Worm (Caenorhabditis elegans) whole organism, L3 larva: ENCODE data around the gene bmy-1.

Experiments
- R02D3.7 ChIP-seq: fragments of 150-350 bp; optimal IDR thresholded peaks from 2 replicates; lab custom pipeline; 2014; ENCODE audit warnings: missing biosample characterization, missing genetic modification characterization
- ZK546.5 ChIP-seq: sonication (generic microtip); optimal IDR thresholded peaks from 2 replicates; lab custom pipeline; 2017; ENCODE audit warnings: missing biosample characterization, missing genetic modification characterization
- aly-2 ChIP-seq: fragments of 150-350 bp; optimal IDR thresholded peaks from 2 replicates; lab custom pipeline; 2014; ENCODE audit warnings: missing biosample characterization, missing genetic modification characterization
- ama-1 ChIP-seq: fragments of 150-350 bp; optimal IDR thresholded peaks from 2 replicates; lab custom pipeline; 2018
- ceh-16 ChIP-seq: sonication (generic microtip); optimal IDR thresholded peaks from 2 replicates; lab custom pipeline; 2017; ENCODE audit warnings: missing biosample characterization, missing genetic modification characterization
- ceh-28 ChIP-seq: fragments of 150-350 bp; optimal IDR thresholded peaks from 2 replicates; lab custom pipeline; 2014; ENCODE audit warnings: missing biosample characterization, missing genetic modification reagents, missing genetic modification characterization
- ceh-82 ChIP-seq: fragments of 150-350 bp; optimal IDR thresholded peaks from 2 replicates; lab custom pipeline; 2014; ENCODE audit warnings: missing biosample characterization, missing genetic modification characterization
- ceh-9 ChIP-seq: sonication (generic microtip); optimal IDR thresholded peaks from 2 replicates; lab custom pipeline; 2018; ENCODE audit warnings: missing biosample characterization, missing genetic modification characterization
- daf-12 ChIP-seq: fragments of 150-350 bp; optimal IDR thresholded peaks from 2 replicates; lab custom pipeline; 2014; ENCODE audit warnings: missing biosample characterization, missing genetic modification reagents, missing genetic modification characterization
- egl-27 ChIP-seq: sonication (generic microtip); optimal IDR thresholded peaks from 4 replicates; lab custom pipeline; 2017; ENCODE audit warnings: missing biosample characterization, missing genetic modification reagents, missing genetic modification characterization
- egl-5 ChIP-seq: fragments of 150-350 bp; optimal IDR thresholded peaks from 2 replicates; lab custom pipeline; 2017; ENCODE audit warnings: missing biosample characterization, missing genetic modification reagents, missing genetic modification characterization, inconsistent platforms
- elt-1 ChIP-seq: fragments of 150-350 bp; optimal IDR thresholded peaks from 2 replicates; lab custom pipeline; 2014; ENCODE audit warnings: missing biosample characterization, missing genetic modification characterization
- elt-2 ChIP-seq: sonication (generic microtip); optimal IDR thresholded peaks from 2 replicates; lab custom pipeline; 2016; ENCODE audit warnings: missing genetic modification reagents, mild to moderate bottlenecking, missing genetic modification characterization, missing compliant biosample characterization
- elt-3 ChIP-seq, 3 experiments: fragments of 150-350 bp in 1 of 3; sonication (generic microtip) in 2 of 3; optimal IDR thresholded peaks; 2 replicates in 2 of 3; 4 replicates in 1 of 3; lab custom pipeline; 2014 to 2017; ENCODE audit warnings: missing biosample characterization in 3 of 3, missing genetic modification characterization in 3 of 3
- eor-1 ChIP-seq, 2 experiments: fragments of 150-350 bp; optimal IDR thresholded peaks; 2 replicates each; lab custom pipeline; 2014 to 2018; ENCODE audit warnings: missing biosample characterization in 2 of 2, missing genetic modification characterization in 2 of 2
- fkh-10 ChIP-seq: sonication (generic microtip); optimal IDR thresholded peaks from 2 replicates; lab custom pipeline; 2017; ENCODE audit warnings: missing biosample characterization, missing genetic modification reagents, missing genetic modification characterization
- fos-1 ChIP-seq: fragments of 150-350 bp; optimal IDR thresholded peaks from 2 replicates; lab custom pipeline; 2014; ENCODE audit warnings: missing biosample characterization, missing genetic modification characterization
- hmg-11 ChIP-seq: sonication (generic microtip); optimal IDR thresholded peaks from 2 replicates; lab custom pipeline; 2016; ENCODE audit warnings: missing genetic modification characterization, missing compliant biosample characterization
- jun-1 ChIP-seq: fragments of 150-350 bp; optimal IDR thresholded peaks from 2 replicates; lab custom pipeline; 2014; ENCODE audit warnings: missing biosample characterization, missing genetic modification reagents, missing genetic modification characterization
- lin-15B ChIP-seq: fragments of 150-350 bp; optimal IDR thresholded peaks from 2 replicates; lab custom pipeline; 2014; ENCODE audit warnings: missing biosample characterization, missing genetic modification characterization
- lin-39 ChIP-seq: fragments of 150-350 bp; optimal IDR thresholded peaks from 2 replicates; lab custom pipeline; 2018; ENCODE audit warnings: missing biosample characterization, missing genetic modification reagents, missing genetic modification characterization
- lsy-12 ChIP-seq: sonication (generic microtip); optimal IDR thresholded peaks from 2 replicates; lab custom pipeline; 2016; ENCODE audit warnings: mild to moderate bottlenecking, missing genetic modification characterization, missing compliant biosample characterization
- mdl-1 ChIP-seq: fragments of 150-350 bp; optimal IDR thresholded peaks from 2 replicates; lab custom pipeline; 2014; ENCODE audit warnings: missing biosample characterization, missing genetic modification characterization
- mml-1 ChIP-seq: fragments of 150-350 bp; sonication (generic microtip); optimal IDR thresholded peaks from 3 replicates; lab custom pipeline; 2014; ENCODE audit warnings: missing biosample characterization, missing genetic modification characterization
- nfya-1 ChIP-seq: sonication (generic microtip); optimal IDR thresholded peaks from 2 replicates; lab custom pipeline; 2017; ENCODE audit warnings: missing genetic modification characterization, mild to moderate bottlenecking, missing compliant biosample characterization, antibody characterized with exemption, moderate library complexity; ENCODE audit not compliant: insufficient read depth
- nhr-11 ChIP-seq: fragments of 150-350 bp; optimal IDR thresholded peaks from 2 replicates; lab custom pipeline; 2014; ENCODE audit warnings: missing biosample characterization, missing genetic modification characterization
- nhr-12 ChIP-seq: fragments of 150-350 bp; optimal IDR thresholded peaks from 2 replicates; lab custom pipeline; 2014; ENCODE audit warnings: missing biosample characterization, missing genetic modification characterization
- nhr-23 ChIP-seq: fragments of 150-350 bp; optimal IDR thresholded peaks from 2 replicates; lab custom pipeline; 2014; ENCODE audit warnings: missing biosample characterization, missing genetic modification reagents, missing genetic modification characterization
- nhr-237 ChIP-seq: fragments of 150-350 bp; optimal IDR thresholded peaks from 2 replicates; lab custom pipeline; 2014; ENCODE audit warnings: missing biosample characterization, missing genetic modification characterization
- nhr-25 ChIP-seq: sonication (generic microtip); optimal IDR thresholded peaks from 2 replicates; lab custom pipeline; 2017; ENCODE audit warnings: missing biosample characterization, missing genetic modification characterization
- nhr-28 ChIP-seq: fragments of 150-350 bp; optimal IDR thresholded peaks from 2 replicates; lab custom pipeline; 2014; ENCODE audit warnings: missing biosample characterization, missing genetic modification characterization
- nhr-43 ChIP-seq: sonication (generic microtip); optimal IDR thresholded peaks from 2 replicates; lab custom pipeline; 2016; ENCODE audit warnings: mild to moderate bottlenecking, missing genetic modification characterization, missing compliant biosample characterization; ENCODE audit not compliant: poor library complexity, severe bottlenecking
- nhr-67 ChIP-seq: fragments of 150-350 bp; optimal IDR thresholded peaks from 2 replicates; lab custom pipeline; 2014; ENCODE audit warnings: missing biosample characterization, missing genetic modification characterization
- nhr-76 ChIP-seq: fragments of 150-350 bp; sonication (generic microtip); optimal IDR thresholded peaks from 5 replicates; lab custom pipeline; 2014; ENCODE audit warnings: missing biosample characterization, missing genetic modification characterization
- nhr-77 ChIP-seq: fragments of 150-350 bp; optimal IDR thresholded peaks from 2 replicates; lab custom pipeline; 2014; ENCODE audit warnings: missing biosample characterization, missing genetic modification characterization
- pha-4 ChIP-seq: fragments of 150-350 bp; optimal IDR thresholded peaks from 2 replicates; lab custom pipeline; 2014; ENCODE audit warnings: missing biosample characterization, missing genetic modification reagents, missing genetic modification characterization
- pqm-1 ChIP-seq: fragments of 150-350 bp; optimal IDR thresholded peaks from 2 replicates; lab custom pipeline; 2017; ENCODE audit warnings: missing biosample characterization, missing genetic modification characterization, inconsistent platforms
- sea-2 ChIP-seq: fragments of 150-350 bp; sonication (generic microtip); optimal IDR thresholded peaks from 4 replicates; lab custom pipeline; 2014; ENCODE audit warnings: missing biosample characterization, missing genetic modification reagents, missing genetic modification characterization
- skn-1 ChIP-seq: fragments of 150-350 bp; optimal IDR thresholded peaks from 2 replicates; lab custom pipeline; 2014; ENCODE audit warnings: missing biosample characterization, missing genetic modification characterization
- snpc-4 ChIP-seq: fragments of 150-350 bp; optimal IDR thresholded peaks from 2 replicates; lab custom pipeline; 2014; ENCODE audit warnings: missing biosample characterization, missing genetic modification characterization
- tbx-2 ChIP-seq: sonication (generic microtip); optimal IDR thresholded peaks from 2 replicates; lab custom pipeline; 2016; ENCODE audit warnings: mild to moderate bottlenecking, missing genetic modification characterization, missing compliant biosample characterization
- unc-39 ChIP-seq: sonication (generic microtip); optimal IDR thresholded peaks from 4 replicates; lab custom pipeline; 2017; ENCODE audit warnings: missing biosample characterization, missing genetic modification characterization
- unc-62 ChIP-seq: fragments of 150-350 bp; sonication (generic microtip); optimal IDR thresholded peaks from 4 replicates; lab custom pipeline; 2014; ENCODE audit warnings: missing biosample characterization, missing genetic modification reagents, missing genetic modification characterization
- zag-1 ChIP-seq: fragments of 150-350 bp; optimal IDR thresholded peaks from 2 replicates; lab custom pipeline; 2014; ENCODE audit warnings: missing biosample characterization, missing genetic modification characterization
- ztf-11 ChIP-seq: fragments of 150-350 bp; optimal IDR thresholded peaks from 2 replicates; lab custom pipeline; 2014; ENCODE audit warnings: missing biosample characterization, missing genetic modification characterization
- ztf-4 ChIP-seq: fragments of 150-350 bp; optimal IDR thresholded peaks from 2 replicates; lab custom pipeline; 2014; ENCODE audit warnings: missing biosample characterization, missing genetic modification characterization

Gene bmy-1

ce11 chrII:5336035-5336376, 22.5 kb upstream of the bmy-1 start:
- TF ChIP-seq ceh-82 (tag; lab: Kevin White, UChicago) (no peak), mml-1 (tag; lab: Kevin White, UChicago) (no peak), nhr-25 (tag; lab: Kevin White, UChicago) (no peak), lin-15B (tag; lab: Kevin White, UChicago) (peak; percentile 6), nhr-23 (tag; lab: Kevin White, UChicago) (no peak), egl-27 (tag; lab: Kevin White, UChicago) (no peak), snpc-4 (tag; lab: Kevin White, UChicago) (no peak), nhr-237 (tag; lab: Kevin White, UChicago) (no peak), ceh-9 (tag; lab: Kevin White, UChicago) (no peak), aly-2 (tag; lab: Kevin White, UChicago) (no peak), egl-5 (tag; lab: Kevin White, UChicago) (peak; percentile 54), ama-1 (lab: Kevin White, UChicago) (peak; percentile 66), fkh-10 (GFP tag; lab: Kevin White, UChicago) (peak; percentile 68), ceh-16 (tag; lab: Kevin White, UChicago) (no peak), ztf-4 (tag; lab: Kevin White, UChicago) (no peak), nfya-1 (peak; percentile 85), pqm-1 (no peak), elt-1 (tag; lab: Kevin White, UChicago) (no peak), tbx-2 (tag; lab: Kevin White, UChicago) (peak; percentile 46), daf-12 (no peak), sea-2 (peak; percentile 6), zag-1 (tag; lab: Kevin White, UChicago) (peak; percentile 50), lin-39 (tag; lab: Kevin White, UChicago) (peak; percentile 68), skn-1 (tag; lab: Kevin White, UChicago) (no peak), nhr-76 (tag; lab: Kevin White, UChicago) (no peak)

ce11 chrII:5336660-5337494, 21.6 kb upstream of the bmy-1 start:
- TF ChIP-seq lin-15B (tag; lab: Kevin White, UChicago) (peak; percentile 56), lsy-12 (tag; lab: Kevin White, UChicago) (peak; percentile 35), pha-4 (tag; lab: Kevin White, UChicago) (peak; percentile 98), nhr-23 (tag; lab: Kevin White, UChicago) (peak; percentile 48), pqm-1 (peak; percentile 9), R02D3.7 (tag; lab: Kevin White, UChicago) (no peak), egl-5 (tag; lab: Kevin White, UChicago) (peak; percentile 9), ceh-9 (tag; lab: Kevin White, UChicago) (no peak), nhr-76 (tag; lab: Kevin White, UChicago) (peak; percentile 69), unc-39 (no peak), eor-1 (tag; optimal IDR thresholded peaks at IDR 0.05; lab: Kevin White, UChicago) (no peak), ceh-16 (tag; lab: Kevin White, UChicago) (no peak), ztf-11 (tag; lab: Kevin White, UChicago) (no peak), mdl-1 (tag; lab: Kevin White, UChicago) (no peak), hmg-11 (tag; lab: Kevin White, UChicago) (peak; percentile 56), ceh-28 (tag; lab: Kevin White, UChicago) (peak; percentile 61), nhr-77 (no peak), ama-1 (lab: Kevin White, UChicago) (no peak), daf-12 (no peak), zag-1 (tag; lab: Kevin White, UChicago) (no peak), snpc-4 (tag; lab: Kevin White, UChicago) (peak; percentile 59), ztf-4 (tag; lab: Kevin White, UChicago) (peak; percentile 50), nhr-12 (tag; lab: Kevin White, UChicago) (no peak), fos-1 (peak; percentile 98), elt-2 (tag; lab: Kevin White, UChicago) (peak; percentile 81), ZK546.5 (no peak), nhr-43 (tag; lab: Kevin White, UChicago) (peak; percentile 22), egl-27 (tag; lab: Kevin White, UChicago) (peak; percentile 12), aly-2 (tag; lab: Kevin White, UChicago) (no peak), nfya-1 (peak; percentile 81), nhr-11 (tag; lab: Kevin White, UChicago) (peak; percentile 39), ceh-82 (tag; lab: Kevin White, UChicago) (no peak), nhr-28 (tag; lab: Kevin White, UChicago) (no peak), fkh-10 (GFP tag; lab: Kevin White, UChicago) (no peak), unc-62 (GFP tag; lab: Kevin White, UChicago) (peak; percentile 29), jun-1 (tag; lab: Kevin White, UChicago) (peak; percentile 97), sea-2 (no peak), elt-3 (tag; optimal IDR thresholded peaks at IDR 0.05; lab: Kevin White, UChicago) (peak in 1 of 3 experiments; percentile 31), elt-1 (tag; lab: Kevin White, UChicago) (no peak), nhr-237 (tag; lab: Kevin White, UChicago) (no peak), nhr-67 (tag; lab: Kevin White, UChicago) (no peak), nhr-25 (tag; lab: Kevin White, UChicago) (peak; percentile 62), mml-1 (tag; lab: Kevin White, UChicago) (no peak), skn-1 (tag; lab: Kevin White, UChicago) (no peak), tbx-2 (tag; lab: Kevin White, UChicago) (peak; percentile 31)
